Worm (Caenorhabditis elegans) whole organism, mixed stage, embryonic: ENCODE data around the gene mboa-7.

Experiments
- M03D4.4 ChIP-seq: sonication (generic microtip); optimal IDR thresholded peaks from 2 replicates; lab custom pipeline; 2017; ENCODE audit warnings: mild to moderate bottlenecking, missing genetic modification characterization, missing compliant biosample characterization
- blmp-1 ChIP-seq: fragments of 150-350 bp; optimal IDR thresholded peaks from 2 replicates; lab custom pipeline; 2014; ENCODE audit warnings: missing biosample characterization, missing genetic modification characterization
- lin-32 ChIP-seq: fragments of 200-800 bp; sonication (Bioruptor generic); optimal IDR thresholded peaks from 2 replicates; lab custom pipeline; 2018; ENCODE audit warnings: mild to moderate bottlenecking, missing genetic modification characterization, missing compliant biosample characterization
- mep-1 ChIP-seq: fragments of 150-350 bp; optimal IDR thresholded peaks from 2 replicates; lab custom pipeline; 2017; ENCODE audit warnings: missing biosample characterization, missing genetic modification reagents, missing genetic modification characterization, inconsistent platforms
- nhr-237 ChIP-seq: fragments of 150-350 bp; optimal IDR thresholded peaks from 2 replicates; lab custom pipeline; 2014; ENCODE audit warnings: missing biosample characterization, missing genetic modification characterization
- nhr-28 ChIP-seq: fragments of 150-350 bp; optimal IDR thresholded peaks from 2 replicates; lab custom pipeline; 2014; ENCODE audit warnings: missing biosample characterization, missing genetic modification characterization
- nhr-76 ChIP-seq: sonication (generic microtip); optimal IDR thresholded peaks from 2 replicates; lab custom pipeline; 2017; ENCODE audit warnings: missing biosample characterization, missing genetic modification characterization
- pha-4 ChIP-seq: fragments of 150-350 bp; optimal IDR thresholded peaks from 2 replicates; lab custom pipeline; 2018; ENCODE audit warnings: missing biosample characterization, missing genetic modification reagents, missing genetic modification characterization
- snpc-4 ChIP-seq: fragments of 150-350 bp; optimal IDR thresholded peaks from 2 replicates; lab custom pipeline; 2014; ENCODE audit warnings: missing biosample characterization, missing genetic modification characterization
- unc-39 ChIP-seq: fragments of 150-350 bp; optimal IDR thresholded peaks from 2 replicates; lab custom pipeline; 2014; ENCODE audit warnings: missing biosample characterization, missing genetic modification characterization
- unc-62 ChIP-seq: fragments of 150-350 bp; optimal IDR thresholded peaks from 2 replicates; lab custom pipeline; 2014; ENCODE audit warnings: missing biosample characterization, missing genetic modification reagents, missing genetic modification characterization
- zip-8 ChIP-seq: fragments of 150-350 bp; optimal IDR thresholded peaks from 2 replicates; lab custom pipeline; 2014; ENCODE audit warnings: missing biosample characterization, missing genetic modification characterization
- ztf-11 ChIP-seq: fragments of 150-350 bp; optimal IDR thresholded peaks from 2 replicates; lab custom pipeline; 2014; ENCODE audit warnings: missing biosample characterization, missing genetic modification characterization

DNA sequence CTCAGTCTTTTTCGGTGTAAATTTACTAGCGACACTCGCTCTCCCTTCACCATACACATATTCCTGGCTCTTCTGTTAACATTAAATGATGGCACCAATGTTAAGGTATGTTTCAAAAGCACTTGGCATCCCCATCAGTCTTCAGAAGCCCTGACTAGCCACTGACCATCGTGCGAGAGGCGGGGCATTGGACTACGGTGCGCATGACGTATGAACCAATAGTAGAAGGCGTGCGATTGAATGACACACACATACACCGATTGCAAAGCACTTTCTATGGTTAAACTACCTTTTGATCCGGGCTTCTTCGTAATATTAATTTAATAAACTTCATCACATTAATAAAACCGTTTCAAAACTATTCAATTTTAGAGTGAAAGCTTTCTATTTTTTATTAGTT lies 19.2 kb downstream of the mboa-7 start:
- TF ChIP-seq blmp-1 (tag; lab: Kevin White, UChicago) (no peak), M03D4.4 (tag; lab: Kevin White, UChicago) (no peak), snpc-4 (tag; lab: Kevin White, UChicago) (no peak), ztf-11 (tag; lab: Kevin White, UChicago) (no peak), nhr-237 (tag; lab: Kevin White, UChicago) (no peak), mep-1 (no peak), nhr-76 (tag; lab: Kevin White, UChicago) (no peak), unc-39 (tag; lab: Kevin White, UChicago) (no peak), pha-4 (tag; lab: Kevin White, UChicago) (no peak), lin-32 (GFP tag; lab: Kevin White, UChicago) (no peak), nhr-28 (tag; lab: Kevin White, UChicago) (no peak), unc-62 (GFP tag; lab: Kevin White, UChicago) (no peak), zip-8 (tag; lab: Kevin White, UChicago) (no peak)
